Fruit fly (Drosophila melanogaster) whole organism, embryonic: Measurements from ENCODE around the gene ct.
A peak's percentile ranks its signal among the peaks of the same experiment; 100 is the strongest.

ENCODE experiments used
- BEAF-32 ChIP-seq: fragments of 200-800 bp; sonication (Bioruptor generic); optimal IDR thresholded peaks from 3 replicates; lab custom pipeline; 2017; ENCODE audit warnings: missing biosample characterization, missing genetic modification characterization, mild to moderate bottlenecking, moderate library complexity, missing genetic modification reagents
- C15 ChIP-seq: fragments of 200-800 bp; sonication (Bioruptor generic); IDR thresholded peaks from 3 replicates; pipeline ENCODE4 v1.3.6; 2022; ENCODE audit warnings: missing biosample characterization, missing genetic modification characterization
- CG10147 ChIP-seq: fragments of 200-800 bp; sonication (Bioruptor generic); optimal IDR thresholded peaks from 2 replicates; lab custom pipeline; 2019; ENCODE audit warnings: missing biosample characterization, mild to moderate bottlenecking, missing genetic modification characterization, moderate library complexity
- CG10209 ChIP-seq: fragments of 200-800 bp; sonication (Bioruptor generic); optimal IDR thresholded peaks from 3 replicates; lab custom pipeline; 2017; ENCODE audit warnings: missing biosample characterization, mild to moderate bottlenecking, missing genetic modification characterization, missing genetic modification reagents
- CG12155 ChIP-seq: fragments of 200-800 bp; sonication (Bioruptor generic); optimal IDR thresholded peaks from 3 replicates; lab custom pipeline; 2016; ENCODE audit warnings: missing biosample characterization, missing genetic modification characterization
- CG13775 ChIP-seq: fragments of 200-800 bp; sonication (Bioruptor generic); optimal IDR thresholded peaks from 3 replicates; lab custom pipeline; 2017; ENCODE audit warnings: missing biosample characterization, mild to moderate bottlenecking, missing genetic modification characterization
- CG15011 ChIP-seq: fragments of 200-800 bp; sonication (Bioruptor generic); optimal IDR thresholded peaks from 3 replicates; lab custom pipeline; 2018; ENCODE audit warnings: missing biosample characterization, mild to moderate bottlenecking, missing genetic modification characterization
- CG15073 ChIP-seq: fragments of 200-800 bp; sonication (Bioruptor generic); optimal IDR thresholded peaks from 2 replicates; lab custom pipeline; 2016; ENCODE audit warnings: missing biosample characterization, missing genetic modification characterization
- CG16863 ChIP-seq: fragments of 200-800 bp; sonication (Bioruptor generic); optimal IDR thresholded peaks from 3 replicates; lab custom pipeline; 2016; ENCODE audit warnings: missing biosample characterization, missing genetic modification characterization
- CG17186 ChIP-seq: fragments of 200-800 bp; sonication (Bioruptor generic); optimal IDR thresholded peaks from 3 replicates; lab custom pipeline; 2017; ENCODE audit warnings: missing biosample characterization, missing genetic modification reagents, missing genetic modification characterization
- CG1792 ChIP-seq: fragments of 200-800 bp; sonication (Bioruptor generic); optimal IDR thresholded peaks from 2 replicates; lab custom pipeline; 2016; ENCODE audit warnings: missing biosample characterization, missing genetic modification characterization
- CG2678 ChIP-seq: fragments of 200-800 bp; sonication (Bioruptor generic); optimal IDR thresholded peaks from 3 replicates; lab custom pipeline; 2019; ENCODE audit warnings: missing biosample characterization, mild to moderate bottlenecking, missing genetic modification characterization, moderate library complexity
- CG30403 ChIP-seq: fragments of 200-800 bp; sonication (Bioruptor generic); optimal IDR thresholded peaks from 3 replicates; lab custom pipeline; 2016; ENCODE audit warnings: missing biosample characterization, missing genetic modification characterization
- CG32772 ChIP-seq: fragments of 200-800 bp; sonication (Bioruptor generic); IDR thresholded peaks from 2 replicates; pipeline ENCODE4 v1.3.6; 2022; ENCODE audit warnings: missing biosample characterization, missing genetic modification characterization
- CG3281 ChIP-seq: fragments of 200-800 bp; sonication (Bioruptor generic); optimal IDR thresholded peaks from 3 replicates; lab custom pipeline; 2017; ENCODE audit warnings: missing biosample characterization, mild to moderate bottlenecking, missing genetic modification characterization
- CG4424 ChIP-seq: fragments of 200-800 bp; sonication (Bioruptor generic); optimal IDR thresholded peaks from 3 replicates; lab custom pipeline; 2016; ENCODE audit warnings: missing biosample characterization, missing genetic modification characterization
- CG6813 ChIP-seq: fragments of 200-800 bp; sonication (Bioruptor generic); optimal IDR thresholded peaks from 2 replicates; lab custom pipeline; 2017; ENCODE audit warnings: missing biosample characterization, missing genetic modification characterization, mild to moderate bottlenecking, moderate library complexity, missing genetic modification reagents
- CG7556 ChIP-seq: fragments of 200-800 bp; sonication (Bioruptor generic); optimal IDR thresholded peaks from 2 replicates; lab custom pipeline; 2017; ENCODE audit warnings: missing biosample characterization, mild to moderate bottlenecking, missing genetic modification characterization
- CG8765 ChIP-seq: fragments of 200-800 bp; sonication (Bioruptor generic); IDR thresholded peaks from 2 replicates; pipeline ENCODE4 v1.3.6; 2022; ENCODE audit warnings: missing biosample characterization, missing genetic modification characterization
- CTCF ChIP-seq: fragments of 200-800 bp; sonication (Bioruptor generic); optimal IDR thresholded peaks from 2 replicates; lab custom pipeline; 2017; ENCODE audit warnings: missing biosample characterization, mild to moderate bottlenecking, missing genetic modification characterization, moderate library complexity
- Deaf1 ChIP-seq: fragments of 200-800 bp; optimal IDR thresholded peaks from 3 replicates; lab custom pipeline; 2019; ENCODE audit warnings: missing biosample characterization, mild to moderate bottlenecking, missing genetic modification characterization, moderate library complexity
- Hr3 ChIP-seq: fragments of 200-800 bp; sonication (Bioruptor generic); optimal IDR thresholded peaks from 3 replicates; lab custom pipeline; 2016; ENCODE audit warnings: missing biosample characterization, missing genetic modification characterization
- Opbp ChIP-seq: fragments of 200-800 bp; sonication (Bioruptor generic); IDR thresholded peaks from 3 replicates; pipeline ENCODE4 v1.3.6; 2022; ENCODE audit warnings: missing biosample characterization, missing genetic modification characterization; ENCODE audit not compliant: partially characterized antibody
- ap ChIP-seq: fragments of 200-800 bp; sonication (Bioruptor generic); IDR thresholded peaks from 2 replicates; pipeline ENCODE4 v1.3.6; 2022; ENCODE audit warnings: missing biosample characterization, missing genetic modification characterization
- bowl ChIP-seq: fragments of 200-800 bp; sonication (Bioruptor generic); IDR thresholded peaks from 2 replicates; pipeline ENCODE4 v1.3.6; 2022; ENCODE audit warnings: missing biosample characterization, missing genetic modification characterization
- btn ChIP-seq: fragments of 200-800 bp; sonication (Bioruptor generic); optimal IDR thresholded peaks from 2 replicates; lab custom pipeline; 2016; ENCODE audit warnings: missing biosample characterization, missing genetic modification characterization
- cad ChIP-seq: fragments of >200 bp; optimal IDR thresholded peaks from 2 replicates; lab custom pipeline; 2017; ENCODE audit warnings: missing biosample characterization, missing genetic modification characterization
- cg ChIP-seq: fragments of 200-800 bp; sonication (Bioruptor generic); optimal IDR thresholded peaks from 3 replicates; lab custom pipeline; 2019; ENCODE audit warnings: missing biosample characterization, mild to moderate bottlenecking, missing genetic modification characterization, moderate library complexity
- danr ChIP-seq: fragments of 200-800 bp; sonication (Bioruptor generic); IDR thresholded peaks from 2 replicates; pipeline ENCODE4 v1.3.6; 2022; ENCODE audit warnings: missing biosample characterization, missing genetic modification characterization
- disco-r ChIP-seq: fragments of 200-800 bp; sonication (Bioruptor generic); optimal IDR thresholded peaks from 2 replicates; lab custom pipeline; 2016; ENCODE audit warnings: missing biosample characterization, missing genetic modification characterization
- eyg ChIP-seq: fragments of 200-800 bp; sonication (Bioruptor generic); optimal IDR thresholded peaks from 3 replicates; lab custom pipeline; 2016; ENCODE audit warnings: missing biosample characterization, missing genetic modification characterization
- fd102C ChIP-seq: fragments of 200-800 bp; sonication (Bioruptor generic); optimal IDR thresholded peaks from 2 replicates; lab custom pipeline; 2018; ENCODE audit warnings: missing biosample characterization, mild to moderate bottlenecking, missing genetic modification characterization, moderate library complexity
- fd64A ChIP-seq: fragments of 200-800 bp; sonication (Bioruptor generic); optimal IDR thresholded peaks from 3 replicates; lab custom pipeline; 2018; ENCODE audit warnings: missing biosample characterization, mild to moderate bottlenecking, missing genetic modification characterization
- fd96Cb ChIP-seq: fragments of 200-800 bp; sonication (Bioruptor generic); optimal IDR thresholded peaks from 2 replicates; lab custom pipeline; 2018; ENCODE audit warnings: missing biosample characterization, mild to moderate bottlenecking, missing genetic modification characterization, moderate library complexity
- fru ChIP-seq: fragments of >200 bp; optimal IDR thresholded peaks from 2 replicates; lab custom pipeline; 2017
- ftz-f1 ChIP-seq: fragments of 200-800 bp; sonication (Bioruptor generic); optimal IDR thresholded peaks from 2 replicates; lab custom pipeline; 2016; ENCODE audit warnings: missing biosample characterization, missing genetic modification characterization
- her ChIP-seq: fragments of 200-800 bp; sonication (Bioruptor generic); optimal IDR thresholded peaks from 2 replicates; lab custom pipeline; 2016; ENCODE audit warnings: missing biosample characterization, missing genetic modification characterization
- kah ChIP-seq: fragments of 200-800 bp; sonication (Bioruptor generic); optimal IDR thresholded peaks from 2 replicates; lab custom pipeline; 2018; ENCODE audit warnings: missing biosample characterization, mild to moderate bottlenecking, missing genetic modification characterization
- lab ChIP-seq: fragments of 200-800 bp; sonication (Bioruptor generic); optimal IDR thresholded peaks from 3 replicates; lab custom pipeline; 2017; ENCODE audit warnings: missing biosample characterization, missing genetic modification characterization, mild to moderate bottlenecking, moderate library complexity, missing genetic modification reagents
- oc ChIP-seq: fragments of 200-800 bp; sonication (Bioruptor generic); optimal IDR thresholded peaks from 2 replicates; lab custom pipeline; 2018; ENCODE audit warnings: missing biosample characterization, mild to moderate bottlenecking, missing genetic modification characterization, moderate library complexity
- org-1 ChIP-seq: fragments of 200-800 bp; sonication (Bioruptor generic); optimal IDR thresholded peaks from 2 replicates; lab custom pipeline; 2017; ENCODE audit warnings: missing biosample characterization, missing genetic modification characterization
- pnt ChIP-seq: fragments of 200-800 bp; sonication (Bioruptor generic); optimal IDR thresholded peaks from 3 replicates; lab custom pipeline; 2016; ENCODE audit warnings: missing biosample characterization, missing genetic modification characterization
- psq ChIP-seq: fragments of 200-800 bp; sonication (Bioruptor generic); optimal IDR thresholded peaks from 2 replicates; lab custom pipeline; 2017; ENCODE audit warnings: missing biosample characterization, missing genetic modification characterization
- sens ChIP-seq: fragments of 200-800 bp; sonication (Bioruptor generic); peaks from one replicate; lab custom pipeline; 2016; ENCODE audit warnings: missing biosample characterization, missing genetic modification characterization
- slbo ChIP-seq: fragments of 200-800 bp; sonication (Bioruptor generic); IDR thresholded peaks from 2 replicates; pipeline ENCODE4 v1.3.6; 2022; ENCODE audit warnings: missing biosample characterization, missing genetic modification characterization
- slp2 ChIP-seq: fragments of 200-800 bp; sonication (Bioruptor generic); optimal IDR thresholded peaks from 2 replicates; lab custom pipeline; 2016; ENCODE audit warnings: missing biosample characterization, missing genetic modification characterization
- tio ChIP-seq: fragments of 200-800 bp; sonication (Bioruptor generic); optimal IDR thresholded peaks from 2 replicates; lab custom pipeline; 2017; ENCODE audit warnings: missing biosample characterization, missing genetic modification characterization, inconsistent platforms
- tll ChIP-seq, 2 experiments: fragments of 200-800 bp in 1 of 2; fragments of >200 bp in 1 of 2; sonication (Bioruptor generic) in 1 of 2; optimal IDR thresholded peaks; 2 replicates each; lab custom pipeline; 2017 to 2019; ENCODE audit warnings: missing biosample characterization in 2 of 2, missing genetic modification characterization in 2 of 2, mild to moderate bottlenecking in 1 of 2, moderate library complexity in 1 of 2
- trem ChIP-seq: fragments of 200-800 bp; optimal IDR thresholded peaks from 3 replicates; lab custom pipeline; 2019; ENCODE audit warnings: missing biosample characterization, mild to moderate bottlenecking, missing genetic modification characterization, moderate library complexity
- zfh1 ChIP-seq: fragments of 200-800 bp; sonication (Bioruptor generic); IDR thresholded peaks from 3 replicates; pipeline ENCODE4 v1.3.6; 2022; ENCODE audit warnings: missing biosample characterization, missing genetic modification characterization

The ct gene

dm6 chrX:7698000-7698896 is 90.0 kb downstream of the ct start (continued):
- peak; percentile 91 for TF ChIP-seq CG12155
- TF ChIP-seq oc (tag; lab: Kevin White, UChicago), result peak; percentile 95
- peak; percentile 84 for TF ChIP-seq slp2 (GFP tag; lab: Kevin White, UChicago)
- peak; percentile 93 for TF ChIP-seq CG4424 (GFP tag; lab: Kevin White, UChicago)
- TF ChIP-seq cad, result no peak
- TF ChIP-seq Hr3 (GFP tag; lab: Kevin White, UChicago), result peak; percentile 95
- no peak for TF ChIP-seq tll (GFP tag; optimal IDR thresholded peaks at IDR 0.05; lab: Kevin White, UChicago)
- no peak for TF ChIP-seq Opbp (GFP tag; lab: Robert Waterston, UW)
- TF ChIP-seq BEAF-32, result no peak
- TF ChIP-seq kah (GFP tag; lab: Kevin White, UChicago), result peak; percentile 90
- peak; percentile 96 for TF ChIP-seq CG32772 (GFP tag; lab: Robert Waterston, UW)
- peak; percentile 74; the same call in 1 of the 2 replicates for TF ChIP-seq CG8765 (GFP tag; lab: Robert Waterston, UW)
- peak; percentile 6 for TF ChIP-seq ftz-f1 (GFP tag; lab: Kevin White, UChicago)
- peak; percentile 80 for TF ChIP-seq CG1792 (GFP tag; lab: Kevin White, UChicago)
- peak; percentile 79 for TF ChIP-seq eyg (GFP tag; lab: Kevin White, UChicago)
- TF ChIP-seq CG10147, result peak; percentile 96
- TF ChIP-seq fd64A (GFP tag; lab: Kevin White, UChicago), result peak; percentile 74
- peak; percentile 71 for TF ChIP-seq CG17186
- TF ChIP-seq CG15073 (GFP tag; lab: Kevin White, UChicago), result peak; percentile 48
- peak; percentile 92 for TF ChIP-seq org-1 (GFP tag; lab: Kevin White, UChicago)
- peak; percentile 96 for TF ChIP-seq ap (GFP tag; lab: Robert Waterston, UW)
- peak; percentile 91 for TF ChIP-seq psq (GFP tag; lab: Kevin White, UChicago)
- TF ChIP-seq CG7556, result peak; percentile 96
- TF ChIP-seq zfh1 (GFP tag; lab: Robert Waterston, UW), result peak; percentile 96
- TF ChIP-seq CG10209, result peak; percentile 95
- peak; percentile 64 for TF ChIP-seq CTCF
- peak; percentile 88 for TF ChIP-seq bowl
- TF ChIP-seq disco-r (GFP tag; lab: Kevin White, UChicago), result peak; percentile 88
- TF ChIP-seq CG15011 (GFP tag; lab: Kevin White, UChicago), result peak; percentile 93
- TF ChIP-seq CG16863 (GFP tag; lab: Kevin White, UChicago), result peak; percentile 89
- peak; percentile 97 for TF ChIP-seq slbo (GFP tag; lab: Robert Waterston, UW)
- peak; percentile 98 for TF ChIP-seq sens (GFP tag; lab: Kevin White, UChicago)
- TF ChIP-seq CG6813 (GFP tag; lab: Kevin White, UChicago), result peak; percentile 93
- TF ChIP-seq fru (lab: Kevin White, UChicago), result no peak
- peak; percentile 96 for TF ChIP-seq CG30403 (GFP tag; lab: Kevin White, UChicago)
- peak; percentile 96 for TF ChIP-seq fd96Cb (tag; lab: Kevin White, UChicago)
- TF ChIP-seq C15 (GFP tag; lab: Robert Waterston, UW), result peak; percentile 88
- TF ChIP-seq Deaf1 (tag; lab: Kevin White, UChicago), result peak; percentile 83
- TF ChIP-seq fd102C, result no peak
- peak; percentile 73 for TF ChIP-seq her (GFP tag; lab: Kevin White, UChicago)
- peak; percentile 91 for TF ChIP-seq tio (GFP tag; lab: Kevin White, UChicago)
- peak; percentile 78 for TF ChIP-seq pnt (GFP tag; lab: Kevin White, UChicago)
- peak; percentile 78 for TF ChIP-seq btn
- TF ChIP-seq trem, result peak; percentile 89
- TF ChIP-seq CG3281, result peak; percentile 97
- TF ChIP-seq cg (GFP tag; lab: Kevin White, UChicago), result peak; percentile 33
- TF ChIP-seq CG2678 (tag; lab: Kevin White, UChicago), result peak; percentile 98
- TF ChIP-seq CG13775 (GFP tag; lab: Kevin White, UChicago), result peak; percentile 94
- TF ChIP-seq danr, result peak; percentile 90
- peak; percentile 98 for TF ChIP-seq lab (GFP tag; lab: Kevin White, UChicago)
